Fruit fly (Drosophila melanogaster) whole organism, wandering third instar larva: Measurements from ENCODE around the gene CG9107.

Source experiments
- CrebA ChIP-seq: fragments of 200-800 bp; sonication (Bioruptor generic); optimal IDR thresholded peaks from 2 replicates; lab custom pipeline; 2016; ENCODE audit warnings: missing biosample characterization, mild to moderate bottlenecking, missing genetic modification characterization, borderline replicate concordance
- Dfd ChIP-seq: fragments of >200 bp; optimal IDR thresholded peaks from 2 replicates; lab custom pipeline; 2017; ENCODE audit warnings: missing biosample characterization, missing genetic modification characterization
- Hr83 ChIP-seq: fragments of 200-300 bp; sonication (Bioruptor generic); optimal IDR thresholded peaks from 2 replicates; lab custom pipeline; 2016; ENCODE audit warnings: missing biosample characterization, mild to moderate bottlenecking, missing genetic modification characterization, moderate library complexity; ENCODE audit not compliant: poor library complexity, severe bottlenecking
- Myc ChIP-seq: fragments of >200 bp; optimal IDR thresholded peaks from 2 replicates; lab custom pipeline; 2017
- OdsH ChIP-seq: fragments of 200-800 bp; sonication (Bioruptor generic); optimal IDR thresholded peaks from 2 replicates; lab custom pipeline; 2016; ENCODE audit warnings: missing biosample characterization, mild to moderate bottlenecking, missing genetic modification characterization
- br ChIP-seq: fragments of 200-800 bp; sonication (Bioruptor generic); optimal IDR thresholded peaks from 2 replicates; lab custom pipeline; 2016; ENCODE audit warnings: missing biosample characterization, missing genetic modification characterization
- dsf ChIP-seq: sonication (Bioruptor generic); optimal IDR thresholded peaks from 2 replicates; lab custom pipeline; 2016; ENCODE audit warnings: missing biosample characterization, missing genetic modification characterization, borderline replicate concordance
- fru ChIP-seq: fragments of 200-800 bp; sonication (Bioruptor generic); optimal IDR thresholded peaks from 3 replicates; lab custom pipeline; 2016; ENCODE audit warnings: missing biosample characterization, mild to moderate bottlenecking, missing genetic modification characterization
- h ChIP-seq: fragments of 200-800 bp; sonication (Bioruptor generic); optimal IDR thresholded peaks from 3 replicates; lab custom pipeline; 2016; ENCODE audit warnings: missing biosample characterization, mild to moderate bottlenecking, missing genetic modification characterization
- jim ChIP-seq: fragments of 175-275, 200-325 bp; sonication (Bioruptor generic); optimal IDR thresholded peaks from 2 replicates; lab custom pipeline; 2016; ENCODE audit warnings: missing biosample characterization, mild to moderate bottlenecking, missing genetic modification characterization
- pan ChIP-seq: fragments of >200 bp; optimal IDR thresholded peaks from 2 replicates; lab custom pipeline; 2017
- psq ChIP-seq: fragments of 200-800 bp; sonication (Bioruptor generic); optimal IDR thresholded peaks from 3 replicates; lab custom pipeline; 2017; ENCODE audit warnings: missing biosample characterization, mild to moderate bottlenecking, missing genetic modification characterization, moderate library complexity

DNA sequence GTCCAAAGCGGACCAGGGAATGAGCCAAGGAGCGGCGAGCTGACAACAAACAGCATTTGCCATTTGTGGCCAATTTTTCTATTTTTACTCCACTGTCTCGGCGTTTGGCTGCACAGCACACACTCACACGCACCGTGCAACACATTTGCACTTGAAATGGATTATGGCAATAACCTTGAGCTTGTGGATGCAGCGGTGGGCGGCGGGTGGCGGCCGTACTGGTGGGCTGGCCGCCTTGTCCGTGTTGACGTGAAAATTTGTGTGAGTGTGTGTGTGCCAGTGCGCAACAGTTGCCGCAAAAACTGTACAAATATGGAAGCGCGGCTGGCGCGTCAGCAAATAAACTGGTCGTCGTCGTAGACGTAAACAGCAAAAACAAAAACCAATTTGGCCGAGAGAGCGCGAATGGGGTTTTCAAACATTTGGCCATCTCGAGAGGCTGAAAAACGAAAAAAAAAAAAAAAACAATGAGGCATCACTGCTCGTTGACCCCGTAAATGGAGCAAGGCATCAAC is 49.3 kb downstream of the CG9107 start:
- TF ChIP-seq h (peak; percentile 52), Dfd (GFP tag; lab: Kevin White, UChicago) (no peak), Myc (lab: Kevin White, UChicago) (no peak), pan (lab: Kevin White, UChicago) (no peak), br (GFP tag; lab: Kevin White, UChicago) (peak; percentile 42), dsf (GFP tag; lab: Kevin White, UChicago) (no peak), OdsH (GFP tag; lab: Kevin White, UChicago) (peak; percentile 54), fru (no peak), Hr83 (peak; percentile 76), psq (no peak), CrebA (GFP tag; lab: Kevin White, UChicago) (no peak), jim (GFP tag; lab: Kevin White, UChicago) (no peak)
